Worm (Caenorhabditis elegans) whole organism, young adult: ENCODE data around the gene gldi-4.

Experiments used
- B0261.1 ChIP-seq: sonication (generic microtip); optimal IDR thresholded peaks from 2 replicates; lab custom pipeline; 2016; ENCODE audit warnings: mild to moderate bottlenecking, missing genetic modification characterization, moderate library complexity, missing compliant biosample characterization
- B0336.3 ChIP-seq: fragments of 200-800 bp; sonication (Bioruptor generic); IDR thresholded peaks from 2 replicates; pipeline ENCODE4 v1.3.6; 2022; ENCODE audit warnings: missing genetic modification characterization, missing compliant biosample characterization
- C17E4.6 ChIP-seq: fragments of 200-800 bp; sonication (Bioruptor generic); IDR thresholded peaks from 2 replicates; pipeline ENCODE4 v1.3.6; 2022; ENCODE audit warnings: missing genetic modification reagents, missing genetic modification characterization, missing compliant biosample characterization
- D2030.7 ChIP-seq: fragments of 200-800 bp; sonication (Bioruptor generic); IDR thresholded peaks from 2 replicates; pipeline ENCODE4 v1.3.6; 2022; ENCODE audit warnings: missing genetic modification reagents, missing genetic modification characterization, missing compliant biosample characterization
- F10E7.11 ChIP-seq: sonication (generic microtip); optimal IDR thresholded peaks from 2 replicates; lab custom pipeline; 2017; ENCODE audit warnings: mild to moderate bottlenecking, missing genetic modification characterization, moderate library complexity, missing compliant biosample characterization
- F33H1.4 ChIP-seq: fragments of 200-800 bp; sonication (Bioruptor generic); IDR thresholded peaks from 2 replicates; pipeline ENCODE4 v1.3.6; 2022; ENCODE audit warnings: missing genetic modification reagents, missing genetic modification characterization, missing compliant biosample characterization
- F57C9.4 ChIP-seq: sonication (generic microtip); optimal IDR thresholded peaks from 2 replicates; lab custom pipeline; 2017; ENCODE audit warnings: mild to moderate bottlenecking, missing genetic modification characterization, missing compliant biosample characterization
- K11D2.4 ChIP-seq: fragments of 200-800 bp; sonication (Bioruptor generic); IDR thresholded peaks from 2 replicates; pipeline ENCODE4 v1.3.6; 2022; ENCODE audit warnings: missing genetic modification reagents, missing genetic modification characterization, missing compliant biosample characterization
- T26A5.8 ChIP-seq: sonication (generic microtip); optimal IDR thresholded peaks from 2 replicates; lab custom pipeline; 2016; ENCODE audit warnings: missing genetic modification characterization, missing compliant biosample characterization
- Y53G8AR.9 ChIP-seq: fragments of 200-800 bp; sonication (Bioruptor generic); conservative IDR thresholded peaks from 2 replicates; pipeline ENCODE4 v1.3.6; 2022; ENCODE audit warnings: missing genetic modification reagents, missing genetic modification characterization, missing compliant biosample characterization
- Y79H2A.3 ChIP-seq: fragments of 200-800 bp; sonication (Bioruptor generic); conservative IDR thresholded peaks from 2 replicates; pipeline ENCODE4 v1.3.6; 2022; ENCODE audit warnings: missing genetic modification reagents, missing genetic modification characterization, missing compliant biosample characterization
- Y95B8A.8 ChIP-seq: fragments of 200-800 bp; sonication (Bioruptor generic); IDR thresholded peaks from 2 replicates; pipeline ENCODE4 v1.3.6; 2022; ENCODE audit warnings: missing genetic modification reagents, missing genetic modification characterization, missing compliant biosample characterization
- akir-1 ChIP-seq: fragments of 200-800 bp; sonication (Bioruptor generic); optimal IDR thresholded peaks from 2 replicates; lab custom pipeline; 2018; ENCODE audit warnings: mild to moderate bottlenecking, missing genetic modification characterization, moderate library complexity, missing compliant biosample characterization
- ama-1 ChIP-seq, 3 experiments: fragments of 150-350 bp in 1 of 3; sonication (generic microtip) in 2 of 3; optimal IDR thresholded peaks; 2 replicates each; lab custom pipeline; 2014 to 2018; ENCODE audit warnings: missing biosample characterization in 2 of 3, missing genetic modification characterization in 2 of 3, missing genetic modification reagents in 2 of 3
- aptf-3 ChIP-seq: fragments of 200-800 bp; sonication (Bioruptor generic); IDR thresholded peaks from 2 replicates; pipeline ENCODE4 v1.3.6; 2022; ENCODE audit warnings: missing genetic modification characterization, missing compliant biosample characterization
- atf-7 ChIP-seq: sonication (generic microtip); optimal IDR thresholded peaks from 2 replicates; lab custom pipeline; 2017; ENCODE audit warnings: mild to moderate bottlenecking, missing genetic modification characterization, missing compliant biosample characterization
- athp-1 ChIP-seq: sonication (generic microtip); optimal IDR thresholded peaks from 2 replicates; lab custom pipeline; 2017; ENCODE audit warnings: mild to moderate bottlenecking, missing genetic modification characterization, missing compliant biosample characterization
- cebp-1 ChIP-seq, 2 experiments: fragments of 200-800 bp in 1 of 2; sonication (Bioruptor generic) in 1 of 2; sonication (generic microtip) in 1 of 2; IDR thresholded peaks in 1 of 2; optimal IDR thresholded peaks in 1 of 2; 2 replicates each; pipeline versions ENCODE4 v1.3.6 to Lab custom; 2017 to 2022; ENCODE audit warnings: missing compliant biosample characterization in 2 of 2, missing genetic modification characterization in 2 of 2, mild to moderate bottlenecking in 1 of 2, missing genetic modification reagents in 1 of 2, moderate library complexity in 1 of 2
- cebp-2 ChIP-seq: fragments of 200-800 bp; sonication (Bioruptor generic); IDR thresholded peaks from 2 replicates; pipeline ENCODE4 v1.3.6; 2022; ENCODE audit warnings: missing genetic modification characterization, missing compliant biosample characterization
- ceh-100 ChIP-seq: fragments of 200-800 bp; sonication (Bioruptor generic); IDR thresholded peaks from 2 replicates; pipeline ENCODE4 v1.3.6; 2022; ENCODE audit warnings: missing genetic modification reagents, missing genetic modification characterization, missing compliant biosample characterization
- ceh-91 ChIP-seq: fragments of 200-800 bp; sonication (Bioruptor generic); IDR thresholded peaks from 2 replicates; pipeline ENCODE4 v1.3.6; 2022; ENCODE audit warnings: missing genetic modification reagents, missing genetic modification characterization, missing compliant biosample characterization
- egl-18 ChIP-seq: fragments of 200-800 bp; sonication (Bioruptor generic); IDR thresholded peaks from 2 replicates; pipeline ENCODE4 v1.3.6; 2022; ENCODE audit warnings: missing genetic modification reagents, missing genetic modification characterization, missing compliant biosample characterization
- egl-44 ChIP-seq: fragments of 200-800 bp; sonication (Bioruptor generic); IDR thresholded peaks from 2 replicates; pipeline ENCODE4 v1.3.6; 2022; ENCODE audit warnings: missing genetic modification reagents, missing genetic modification characterization, missing compliant biosample characterization
- hlh-12 ChIP-seq: sonication (generic microtip); optimal IDR thresholded peaks from 2 replicates; lab custom pipeline; 2016; ENCODE audit warnings: missing genetic modification characterization, missing compliant biosample characterization
- hmg-1.2 ChIP-seq: fragments of 200-800 bp; sonication (Bioruptor generic); IDR thresholded peaks from 2 replicates; pipeline ENCODE4 v1.3.6; 2022; ENCODE audit warnings: missing genetic modification reagents, missing genetic modification characterization, missing compliant biosample characterization
- hrde-1 ChIP-seq: sonication (generic microtip); optimal IDR thresholded peaks from 2 replicates; lab custom pipeline; 2016; ENCODE audit warnings: missing genetic modification characterization, mild to moderate bottlenecking, missing compliant biosample characterization, moderate library complexity, missing genotype, missing genetic modification reagents, borderline replicate concordance
- lag-1 ChIP-seq: fragments of 200-800 bp; sonication (Bioruptor generic); IDR thresholded peaks from 2 replicates; pipeline ENCODE4 v1.3.6; 2022; ENCODE audit warnings: missing genetic modification reagents, missing genetic modification characterization, missing compliant biosample characterization
- let-607 ChIP-seq, 2 experiments: fragments of 200-800 bp in 1 of 2; sonication (Bioruptor generic) in 1 of 2; sonication (generic microtip) in 1 of 2; optimal IDR thresholded peaks; 2 replicates each; lab custom pipeline; 2016 to 2018; ENCODE audit warnings: mild to moderate bottlenecking in 2 of 2, missing compliant biosample characterization in 2 of 2, missing genetic modification characterization in 2 of 2, moderate library complexity in 2 of 2, missing genotype in 1 of 2
- lin-54 ChIP-seq: fragments of 200-800 bp; sonication (Bioruptor generic); optimal IDR thresholded peaks from 2 replicates; lab custom pipeline; 2018; ENCODE audit warnings: mild to moderate bottlenecking, missing genetic modification characterization, missing compliant biosample characterization
- lir-1 ChIP-seq: fragments of 200-800 bp; sonication (Bioruptor generic); conservative IDR thresholded peaks from 2 replicates; pipeline ENCODE4 v1.3.6; 2022; ENCODE audit warnings: missing genetic modification reagents, missing genetic modification characterization, missing compliant biosample characterization
- lsy-27 ChIP-seq: sonication (generic microtip); optimal IDR thresholded peaks from 2 replicates; lab custom pipeline; 2017; ENCODE audit warnings: missing genetic modification characterization, mild to moderate bottlenecking, missing compliant biosample characterization, antibody characterized with exemption, missing genotype, borderline replicate concordance; ENCODE audit not compliant: insufficient read depth
- madf-3 ChIP-seq: fragments of 200-800 bp; sonication (Bioruptor generic); IDR thresholded peaks from 2 replicates; pipeline ENCODE4 v1.3.6; 2022; ENCODE audit warnings: missing genetic modification reagents, missing genetic modification characterization, missing compliant biosample characterization
- madf-8 ChIP-seq: fragments of 200-800 bp; sonication (Bioruptor generic); conservative IDR thresholded peaks from 2 replicates; pipeline ENCODE4 v1.3.6; 2022; ENCODE audit warnings: missing genetic modification reagents, missing genetic modification characterization, missing compliant biosample characterization
- mes-4 ChIP-seq: sonication (generic microtip); optimal IDR thresholded peaks from 2 replicates; lab custom pipeline; 2016; ENCODE audit warnings: missing genotype, missing genetic modification characterization, missing compliant biosample characterization
- nfya-1 ChIP-seq: sonication (generic microtip); optimal IDR thresholded peaks from 2 replicates; lab custom pipeline; 2017; ENCODE audit warnings: antibody characterized with exemption, missing compliant biosample characterization, missing genetic modification characterization, borderline replicate concordance; ENCODE audit not compliant: insufficient read depth
- nhr-179 ChIP-seq: sonication (generic microtip); optimal IDR thresholded peaks from 2 replicates; lab custom pipeline; 2016; ENCODE audit warnings: mild to moderate bottlenecking, missing genetic modification characterization, missing compliant biosample characterization
- pbrm-1 ChIP-seq: fragments of 200-800 bp; sonication (Bioruptor generic); IDR thresholded peaks from 2 replicates; pipeline ENCODE4 v1.3.6; 2022; ENCODE audit warnings: missing genetic modification reagents, missing genetic modification characterization, missing compliant biosample characterization
- rec-8 ChIP-seq, 2 experiments: sonication (generic microtip); optimal IDR thresholded peaks; 2 replicates each; lab custom pipeline; 2016; ENCODE audit warnings: mild to moderate bottlenecking in 2 of 2, missing genetic modification characterization in 2 of 2, missing genetic modification reagents in 2 of 2, missing genotype in 2 of 2, missing biosample characterization in 1 of 2, missing compliant biosample characterization in 1 of 2, moderate library complexity in 1 of 2
- sea-2 ChIP-seq: fragments of 200-800 bp; sonication (Bioruptor generic); IDR thresholded peaks from 2 replicates; pipeline ENCODE4 v1.3.6; 2022; ENCODE audit warnings: missing genetic modification characterization, missing compliant biosample characterization
- snpc-1.1 ChIP-seq: sonication (generic microtip); optimal IDR thresholded peaks from 2 replicates; lab custom pipeline; 2017; ENCODE audit warnings: missing genetic modification characterization, mild to moderate bottlenecking, missing compliant biosample characterization, antibody characterized with exemption, moderate library complexity, missing genotype, missing genetic modification reagents; ENCODE audit not compliant: insufficient read depth
- snpc-3.4 ChIP-seq: sonication (generic microtip); optimal IDR thresholded peaks from 2 replicates; lab custom pipeline; 2017; ENCODE audit warnings: missing genetic modification characterization, mild to moderate bottlenecking, missing compliant biosample characterization, antibody characterized with exemption, moderate library complexity, missing genotype, missing genetic modification reagents
- tlf-1 ChIP-seq: fragments of 200-800 bp; sonication (Bioruptor generic); optimal IDR thresholded peaks from 2 replicates; lab custom pipeline; 2018; ENCODE audit warnings: mild to moderate bottlenecking, missing genetic modification characterization, missing compliant biosample characterization
- unc-130 ChIP-seq: sonication (generic microtip); optimal IDR thresholded peaks from 2 replicates; lab custom pipeline; 2016; ENCODE audit warnings: missing genetic modification reagents, missing genetic modification characterization, missing compliant biosample characterization
- xnd-1 ChIP-seq: sonication (generic microtip); optimal IDR thresholded peaks from 2 replicates; lab custom pipeline; 2016; ENCODE audit warnings: missing genotype, missing genetic modification reagents, missing genetic modification characterization, missing compliant biosample characterization
- ztf-18 ChIP-seq: sonication (generic microtip); optimal IDR thresholded peaks from 2 replicates; lab custom pipeline; 2016; ENCODE audit warnings: missing genotype, mild to moderate bottlenecking, missing genetic modification characterization, missing compliant biosample characterization
- ztf-25 ChIP-seq: fragments of 200-800 bp; sonication (Bioruptor generic); IDR thresholded peaks from 2 replicates; pipeline ENCODE4 v1.3.6; 2022; ENCODE audit warnings: missing genetic modification reagents, missing genetic modification characterization, missing compliant biosample characterization

gldi-4 gene

ce11 chrIV:7043430-7043829 is 26.0 kb downstream of the gldi-4 start (continued):
- TF ChIP-seq unc-130 (GFP tag; lab: Kevin White, UChicago) (peak; percentile 92), egl-44 (GFP tag; lab: Robert Waterston, UW) (no peak), ceh-91 (GFP tag; lab: Robert Waterston, UW) (0 out of 2 replicates have a peak, but pooled peaks have one; percentile 13), mes-4 (tag; lab: Kevin White, UChicago) (peak; percentile 27), tlf-1 (peak; percentile 42), nfya-1 (tag; lab: Kevin White, UChicago) (no peak), snpc-1.1 (tag; lab: Kevin White, UChicago) (peak; percentile 59), F33H1.4 (peak; percentile 50), athp-1 (peak; percentile 55), madf-3 (GFP tag; lab: Robert Waterston, UW) (peak; percentile 69; the same call in 1 of the 2 replicates), F57C9.4 (tag; lab: Kevin White, UChicago) (peak; percentile 3), cebp-1 (GFP tag; IDR thresholded peaks at IDR 0.05; lab: Robert Waterston, UW) (no peak), cebp-1 (tag; optimal IDR thresholded peaks at IDR 0.05; lab: Kevin White, UChicago) (peak; percentile 55), snpc-3.4 (tag; lab: Kevin White, UChicago) (peak; percentile 85), B0336.3 (peak; percentile 93), ztf-18 (peak; percentile 56), Y95B8A.8 (GFP tag; lab: Robert Waterston, UW) (peak; percentile 84), let-607 (tag; optimal IDR thresholded peaks at IDR 0.05; lab: Kevin White, UChicago) (no peak), hrde-1 (tag; lab: Kevin White, UChicago) (peak; percentile 96), lir-1 (GFP tag; lab: Robert Waterston, UW) (no peak), K11D2.4 (GFP tag; lab: Robert Waterston, UW) (no peak), sea-2 (GFP tag; lab: Robert Waterston, UW) (no peak), nhr-179 (tag; lab: Kevin White, UChicago) (no peak), D2030.7 (GFP tag; lab: Robert Waterston, UW) (peak; percentile 60), hmg-1.2 (GFP tag; lab: Robert Waterston, UW) (peak; percentile 39; the same call in 1 of the 2 replicates), Y79H2A.3 (GFP tag; lab: Robert Waterston, UW) (peak; percentile 58; the same call in 1 of the 2 replicates), madf-8 (GFP tag; lab: Robert Waterston, UW) (peak; percentile 38), aptf-3 (GFP tag; lab: Robert Waterston, UW) (no peak), F10E7.11 (tag; lab: Kevin White, UChicago) (peak; percentile 72), ztf-25 (GFP tag; lab: Robert Waterston, UW) (0 out of 2 replicates have a peak, but pooled peaks have one; percentile 28), lag-1 (no peak), ceh-100 (GFP tag; lab: Robert Waterston, UW) (peak; percentile 66; the same call in 1 of the 2 replicates), B0261.1 (tag; lab: Kevin White, UChicago) (peak; percentile 6), lsy-27 (no peak), rec-8 (tag; optimal IDR thresholded peaks at IDR 0.05; lab: Kevin White, UChicago) (peak; percentile 30 to 60), cebp-2 (GFP tag; lab: Robert Waterston, UW) (0 out of 2 replicates have a peak, but pooled peaks have one; percentile 70), akir-1 (no peak), C17E4.6 (GFP tag; lab: Robert Waterston, UW) (peak; percentile 57; the same call in 1 of the 2 replicates), T26A5.8 (tag; lab: Kevin White, UChicago) (peak; percentile 51), egl-18 (GFP tag; lab: Robert Waterston, UW) (0 out of 2 replicates have a peak, but pooled peaks have one; percentile 57), hlh-12 (tag; lab: Kevin White, UChicago) (no peak), lin-54 (peak; percentile 74), ama-1 (optimal IDR thresholded peaks at IDR 0.05; lab: Kevin White, UChicago) (no peak), ama-1 (GFP tag; optimal IDR thresholded peaks at IDR 0.05; lab: Kevin White, UChicago) (peak; percentile 39 to 80), Y53G8AR.9 (GFP tag; lab: Robert Waterston, UW) (peak; percentile 94), xnd-1 (tag; lab: Kevin White, UChicago) (peak; percentile 62), pbrm-1 (GFP tag; lab: Robert Waterston, UW) (peak; percentile 60; the same call in 1 of the 2 replicates), atf-7 (tag; lab: Kevin White, UChicago) (peak; percentile 39)
